Fruit fly (Drosophila melanogaster): ENCODE data around the gene Rnf146.

- TF ChIP-seq ovo (GFP tag; optimal IDR thresholded peaks at IDR 0.05) (no peak), CG7101 (tag; optimal IDR thresholded peaks at IDR 0.05) (no peak), Crg-1 (GFP tag; optimal IDR thresholded peaks at IDR 0.05) (no peak), Mnt (GFP tag; optimal IDR thresholded peaks at IDR 0.05) (no peak), pad (GFP tag; optimal IDR thresholded peaks at IDR 0.05) (peak; percentile 77), kay (GFP tag; ENCODE audit: borderline replicate concordance) (no peak), CG5204 (GFP tag; optimal IDR thresholded peaks at IDR 0.05) (no peak), CG11617 (GFP tag; optimal IDR thresholded peaks at IDR 0.05) (no peak), CG33017 (tag; optimal IDR thresholded peaks at IDR 0.05) (no peak), bab1 (GFP tag; optimal IDR thresholded peaks at IDR 0.05) (no peak)
Observed at dm6 chr3L:19631867-19632266, 10.7 kb downstream of the Rnf146 start.

All from whole organism, adult.